Worm (Caenorhabditis elegans) whole organism, late embryonic: ENCODE measurements around the gene hap-1.

Experiments used
- F13H6.1 ChIP-seq: sonication (generic microtip); optimal IDR thresholded peaks from 2 replicates; lab custom pipeline; 2016; ENCODE audit warnings: missing genetic modification characterization, missing compliant biosample characterization
- hlh-30 ChIP-seq: sonication (generic microtip); optimal IDR thresholded peaks from 2 replicates; lab custom pipeline; 2017; ENCODE audit warnings: antibody characterized with exemption, missing genetic modification characterization, missing compliant biosample characterization; ENCODE audit not compliant: insufficient read depth
- nhr-11 ChIP-seq: fragments of 150-350 bp; optimal IDR thresholded peaks from 2 replicates; lab custom pipeline; 2014; ENCODE audit warnings: missing biosample characterization, missing genetic modification characterization
- pax-1 ChIP-seq: fragments of 150-350 bp; optimal IDR thresholded peaks from 2 replicates; lab custom pipeline; 2014; ENCODE audit warnings: missing biosample characterization, missing genetic modification characterization
- pha-4 ChIP-seq: fragments of 150-350 bp; optimal IDR thresholded peaks from 2 replicates; lab custom pipeline; 2018; ENCODE audit warnings: missing biosample characterization, missing genetic modification reagents, missing genetic modification characterization
- pqm-1 ChIP-seq: sonication (generic microtip); optimal IDR thresholded peaks from 2 replicates; lab custom pipeline; 2016; ENCODE audit warnings: missing genetic modification characterization, missing compliant biosample characterization
- sdc-2 ChIP-seq: sonication (generic microtip); optimal IDR thresholded peaks from 2 replicates; lab custom pipeline; 2016; ENCODE audit warnings: missing genotype, missing genetic modification characterization, missing compliant biosample characterization
- syd-9 ChIP-seq: sonication (generic microtip); optimal IDR thresholded peaks from 2 replicates; lab custom pipeline; 2016; ENCODE audit warnings: mild to moderate bottlenecking, missing genetic modification characterization, moderate library complexity, missing compliant biosample characterization
- tbx-2 ChIP-seq: sonication (generic microtip); optimal IDR thresholded peaks from 2 replicates; lab custom pipeline; 2016; ENCODE audit warnings: missing genetic modification characterization, missing compliant biosample characterization

DNA sequence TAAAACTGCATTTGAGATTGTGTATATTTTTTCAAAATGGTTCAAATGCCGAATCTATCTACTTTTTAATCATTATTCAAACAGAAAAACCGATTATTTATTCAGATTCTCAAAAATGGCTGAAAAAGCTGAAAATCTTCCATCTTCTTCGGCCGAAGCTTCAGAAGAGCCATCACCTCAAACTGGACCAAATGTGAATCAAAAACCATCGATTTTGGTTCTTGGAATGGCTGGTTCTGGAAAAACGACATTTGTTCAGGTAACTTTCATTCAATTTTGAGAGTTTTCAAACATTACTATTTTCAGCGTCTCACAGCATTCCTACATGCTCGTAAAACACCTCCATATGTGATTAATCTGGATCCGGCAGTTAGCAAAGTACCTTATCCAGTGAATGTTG is 4.8 kb upstream of the hap-1 start, which contains the start of gene gop-2:
- TF ChIP-seq syd-9 (tag; lab: Kevin White, UChicago) (no peak), nhr-11 (tag; lab: Kevin White, UChicago) (no peak), sdc-2 (no peak), hlh-30 (tag; lab: Kevin White, UChicago) (no peak), tbx-2 (tag; lab: Kevin White, UChicago) (no peak), pha-4 (tag; lab: Kevin White, UChicago) (no peak), pqm-1 (tag; lab: Kevin White, UChicago) (no peak), pax-1 (no peak), F13H6.1 (tag; lab: Kevin White, UChicago) (no peak)
